Fruit fly (Drosophila melanogaster) whole organism, prepupa: ENCODE measurements around the gene mag.

Source experiments
- Blimp-1 ChIP-seq: fragments of 200-800 bp; sonication (Bioruptor generic); optimal IDR thresholded peaks from 3 replicates; lab custom pipeline; 2017; ENCODE audit warnings: missing biosample characterization, missing genetic modification characterization, mild to moderate bottlenecking, moderate library complexity, missing genetic modification reagents
- CG10631 ChIP-seq: fragments of 200-800 bp; sonication (Bioruptor generic); optimal IDR thresholded peaks from 2 replicates; lab custom pipeline; 2016; ENCODE audit warnings: missing biosample characterization, missing genetic modification characterization
- CG10669 ChIP-seq: fragments of 200-800 bp; sonication (Bioruptor generic); optimal IDR thresholded peaks from 3 replicates; lab custom pipeline; 2018; ENCODE audit warnings: missing biosample characterization, mild to moderate bottlenecking, missing genetic modification characterization, moderate library complexity
- CG11294 ChIP-seq: fragments of 200-800 bp; sonication (Bioruptor generic); IDR thresholded peaks from 2 replicates; pipeline ENCODE4 v1.3.6; 2022; ENCODE audit warnings: missing biosample characterization, missing genetic modification characterization
- CG11762 ChIP-seq: fragments of 200-800 bp; sonication (Bioruptor generic); optimal IDR thresholded peaks from 3 replicates; lab custom pipeline; 2016; ENCODE audit warnings: missing biosample characterization, missing genetic modification characterization; ENCODE audit not compliant: insufficient read depth
- CG1621 ChIP-seq: fragments of 200-800 bp; sonication (Bioruptor generic); optimal IDR thresholded peaks from 3 replicates; lab custom pipeline; 2018; ENCODE audit warnings: missing biosample characterization, mild to moderate bottlenecking, missing genetic modification characterization
- CG16779 ChIP-seq: fragments of 200-800 bp; sonication (Bioruptor generic); optimal IDR thresholded peaks from 3 replicates; lab custom pipeline; 2017; ENCODE audit warnings: missing biosample characterization, mild to moderate bottlenecking, missing genetic modification characterization
- CG3032 ChIP-seq: fragments of 200-800 bp; optimal IDR thresholded peaks from 2 replicates; lab custom pipeline; 2019; ENCODE audit warnings: missing biosample characterization, mild to moderate bottlenecking, missing genetic modification characterization, moderate library complexity
- CG32006 ChIP-seq: fragments of 200-800 bp; sonication (Bioruptor generic); optimal IDR thresholded peaks from 3 replicates; lab custom pipeline; 2017; ENCODE audit warnings: missing biosample characterization, mild to moderate bottlenecking, missing genetic modification characterization
- CG34406 ChIP-seq: fragments of 200-800 bp; sonication (Bioruptor generic); optimal IDR thresholded peaks from 3 replicates; lab custom pipeline; 2016; ENCODE audit warnings: missing biosample characterization, missing genetic modification characterization
- CG3919 ChIP-seq: fragments of 200-800 bp; sonication (Bioruptor generic); optimal IDR thresholded peaks from 3 replicates; lab custom pipeline; 2016; ENCODE audit warnings: missing biosample characterization, missing genetic modification characterization
- CG6163 ChIP-seq: fragments of 200-800 bp; sonication (Bioruptor generic); IDR thresholded peaks from 3 replicates; pipeline ENCODE4 v1.3.6; 2022; ENCODE audit warnings: missing biosample characterization, missing genetic modification characterization
- CG6792 ChIP-seq: fragments of 200-800 bp; sonication (Bioruptor generic); optimal IDR thresholded peaks from 3 replicates; lab custom pipeline; 2016; ENCODE audit warnings: missing biosample characterization, missing genetic modification characterization
- CG6854 ChIP-seq: fragments of 200-800 bp; sonication (Bioruptor generic); optimal IDR thresholded peaks from 2 replicates; lab custom pipeline; 2017; ENCODE audit warnings: missing biosample characterization, mild to moderate bottlenecking, missing genetic modification characterization
- CG7368 ChIP-seq: fragments of 200-800 bp; sonication (Bioruptor generic); optimal IDR thresholded peaks from 3 replicates; lab custom pipeline; 2016; ENCODE audit warnings: missing biosample characterization, missing genetic modification characterization
- CG8319 ChIP-seq: fragments of 200-800 bp; sonication (Bioruptor generic); optimal IDR thresholded peaks from 3 replicates; lab custom pipeline; 2016; ENCODE audit warnings: missing biosample characterization, missing genetic modification characterization
- CG8632 ChIP-seq: fragments of 200-800 bp; sonication (Bioruptor generic); optimal IDR thresholded peaks from 3 replicates; lab custom pipeline; 2016; ENCODE audit warnings: missing biosample characterization, missing genetic modification characterization
- CG9139 ChIP-seq: fragments of 200-800 bp; sonication (Bioruptor generic); optimal IDR thresholded peaks from 3 replicates; lab custom pipeline; 2017; ENCODE audit warnings: missing biosample characterization, mild to moderate bottlenecking, missing genetic modification characterization
- Eip75B ChIP-seq: fragments of 200-800 bp; sonication (Bioruptor generic); optimal IDR thresholded peaks from 3 replicates; lab custom pipeline; 2016; ENCODE audit warnings: missing biosample characterization, missing genetic modification characterization
- Eip78C ChIP-seq: fragments of 200-800 bp; sonication (Bioruptor generic); peaks from one replicate; lab custom pipeline; 2016; ENCODE audit warnings: missing biosample characterization, missing genetic modification characterization
- Ets21C ChIP-seq: fragments of 200-800 bp; sonication (Bioruptor generic); optimal IDR thresholded peaks from 3 replicates; lab custom pipeline; 2016; ENCODE audit warnings: missing biosample characterization, missing genetic modification characterization
- Ets96B ChIP-seq: fragments of 200-800 bp; optimal IDR thresholded peaks from 2 replicates; lab custom pipeline; 2019; ENCODE audit warnings: missing biosample characterization, mild to moderate bottlenecking, missing genetic modification characterization, moderate library complexity
- Gug ChIP-seq: fragments of 200-800 bp; sonication (Bioruptor generic); IDR thresholded peaks from 2 replicates; pipeline ENCODE4 v1.3.6; 2022; ENCODE audit warnings: missing biosample characterization, missing genetic modification characterization
- Hr38 ChIP-seq: sonication (Bioruptor generic); optimal IDR thresholded peaks from 2 replicates; lab custom pipeline; 2016; ENCODE audit warnings: missing biosample characterization, missing genetic modification characterization
- Hr39 ChIP-seq: fragments of 200-800 bp; sonication (Bioruptor generic); optimal IDR thresholded peaks from 2 replicates; lab custom pipeline; 2016; ENCODE audit warnings: missing biosample characterization, missing genetic modification characterization
- Hr4 ChIP-seq: fragments of 200-800 bp; sonication (Bioruptor generic); optimal IDR thresholded peaks from 3 replicates; lab custom pipeline; 2016; ENCODE audit warnings: missing biosample characterization, missing genetic modification characterization
- Lpt ChIP-seq: fragments of 200-800 bp; sonication (Bioruptor generic); optimal IDR thresholded peaks from 3 replicates; lab custom pipeline; 2016; ENCODE audit warnings: missing biosample characterization, missing genetic modification characterization
- OdsH ChIP-seq: fragments of 200-800 bp; sonication (Bioruptor generic); optimal IDR thresholded peaks from 3 replicates; lab custom pipeline; 2016; ENCODE audit warnings: missing biosample characterization, missing genetic modification characterization
- Smox ChIP-seq: fragments of 200-800 bp; sonication (Bioruptor generic); optimal IDR thresholded peaks from 3 replicates; lab custom pipeline; 2016; ENCODE audit warnings: missing biosample characterization, missing genetic modification characterization
- Sox102F ChIP-seq: fragments of 200-800 bp; sonication (Bioruptor generic); optimal IDR thresholded peaks from 2 replicates; lab custom pipeline; 2016; ENCODE audit warnings: missing biosample characterization, mild to moderate bottlenecking, missing genetic modification characterization
- Sox14 ChIP-seq: fragments of 200-800 bp; sonication (Bioruptor generic); optimal IDR thresholded peaks from 3 replicates; lab custom pipeline; 2016; ENCODE audit warnings: missing biosample characterization, missing genetic modification characterization
- Sox15 ChIP-seq: fragments of 200-800 bp; sonication (Bioruptor generic); optimal IDR thresholded peaks from 3 replicates; lab custom pipeline; 2016; ENCODE audit warnings: missing biosample characterization, missing genetic modification characterization
- achi ChIP-seq: fragments of 200-800 bp; sonication (Bioruptor generic); optimal IDR thresholded peaks from 3 replicates; lab custom pipeline; 2016; ENCODE audit warnings: missing biosample characterization, missing genetic modification characterization
- acj6 ChIP-seq: fragments of 200-800 bp; sonication (Bioruptor generic); optimal IDR thresholded peaks from 3 replicates; lab custom pipeline; 2016; ENCODE audit warnings: missing biosample characterization, missing genetic modification characterization
- dac ChIP-seq: fragments of 200-800 bp; sonication (Bioruptor generic); optimal IDR thresholded peaks from 2 replicates; lab custom pipeline; 2017; ENCODE audit warnings: missing biosample characterization, mild to moderate bottlenecking, missing genetic modification characterization
- dsx ChIP-seq: fragments of 200-800 bp; optimal IDR thresholded peaks from 3 replicates; lab custom pipeline; 2019; ENCODE audit warnings: missing biosample characterization, mild to moderate bottlenecking, missing genetic modification characterization, moderate library complexity; ENCODE audit not compliant: poor library complexity, severe bottlenecking
- eg ChIP-seq: fragments of 200-800 bp; sonication (Bioruptor generic); IDR thresholded peaks from 3 replicates; pipeline ENCODE4 v1.3.6; 2022; ENCODE audit warnings: missing biosample characterization, missing genetic modification characterization
- esn ChIP-seq: fragments of 200-800 bp; sonication (Bioruptor generic); optimal IDR thresholded peaks from 2 replicates; lab custom pipeline; 2016; ENCODE audit warnings: missing biosample characterization, mild to moderate bottlenecking, missing genetic modification characterization, moderate library complexity
- fd59A ChIP-seq: fragments of 200-800 bp; sonication (Bioruptor generic); optimal IDR thresholded peaks from 2 replicates; lab custom pipeline; 2017; ENCODE audit warnings: missing biosample characterization, mild to moderate bottlenecking, missing genetic modification characterization, missing genetic modification reagents
- fkh ChIP-seq: fragments of 200-800 bp; sonication (Bioruptor generic); optimal IDR thresholded peaks from 3 replicates; lab custom pipeline; 2017; ENCODE audit warnings: missing biosample characterization, mild to moderate bottlenecking, missing genetic modification characterization, moderate library complexity
- pdm3 ChIP-seq: fragments of 200-800 bp; sonication (Bioruptor generic); optimal IDR thresholded peaks from 3 replicates; lab custom pipeline; 2016; ENCODE audit warnings: missing biosample characterization, missing genetic modification characterization
- svp ChIP-seq: fragments of 200-800 bp; sonication (Bioruptor generic); peaks from one replicate; lab custom pipeline; 2016; ENCODE audit warnings: missing biosample characterization, missing genetic modification characterization
- topi ChIP-seq: fragments of 200-800 bp; sonication (Bioruptor generic); optimal IDR thresholded peaks from 3 replicates; lab custom pipeline; 2016; ENCODE audit warnings: missing biosample characterization, missing genetic modification characterization

Gene mag

DNA sequence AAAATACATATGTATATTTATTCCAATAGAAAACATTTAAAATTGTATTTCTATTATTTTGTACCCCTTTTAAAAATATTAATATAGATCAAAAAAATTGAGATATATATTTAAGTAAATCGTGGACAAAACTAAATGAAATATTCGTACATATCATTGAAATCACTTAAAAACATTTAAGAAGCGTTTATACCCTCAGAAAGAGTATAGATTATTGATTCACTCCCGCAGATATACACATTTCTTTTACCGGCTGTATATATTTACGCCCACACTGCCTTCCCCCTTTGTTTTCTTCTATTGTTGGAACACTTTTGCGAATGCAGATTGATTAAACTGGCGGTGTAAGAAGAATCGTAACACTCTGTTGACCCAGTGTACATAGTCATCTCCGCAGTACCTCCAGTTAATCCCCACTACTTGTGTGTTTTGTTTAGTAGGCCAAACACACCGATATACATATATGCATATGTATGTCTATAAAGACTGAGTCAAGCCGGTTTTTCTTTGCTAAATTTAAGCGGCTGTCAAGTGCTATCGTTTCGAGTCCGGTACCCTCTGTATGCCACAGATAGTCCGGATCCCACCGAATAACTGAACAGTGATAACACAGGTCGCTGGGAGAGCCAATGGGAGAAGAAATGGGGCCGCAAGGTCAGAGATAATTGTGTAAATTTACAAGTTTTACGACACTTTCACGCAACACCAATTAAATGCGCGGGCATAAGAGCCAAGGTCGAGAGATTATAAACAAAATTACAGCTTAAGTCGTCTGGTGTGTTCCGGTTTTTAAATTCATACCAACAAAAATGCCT lies 11.2 kb downstream of the mag start (continued):
- TF ChIP-seq Eip75B (GFP tag; lab: Kevin White, UChicago) (no peak), svp (GFP tag; lab: Kevin White, UChicago) (peak; percentile 98), Eip78C (GFP tag; lab: Kevin White, UChicago) (peak; percentile 75), Hr39 (GFP tag; lab: Kevin White, UChicago) (no peak), CG34406 (GFP tag; lab: Kevin White, UChicago) (peak; percentile 5), esn (peak; percentile 10), CG16779 (tag; lab: Kevin White, UChicago) (no peak), CG11294 (GFP tag; lab: Robert Waterston, UW) (no peak; the same call in 1 of the 2 replicates), CG10669 (GFP tag; lab: Kevin White, UChicago) (peak; percentile 16), OdsH (peak; percentile 1), CG1621 (no peak), fd59A (GFP tag; lab: Kevin White, UChicago) (no peak), CG7368 (GFP tag; lab: Kevin White, UChicago) (no peak), achi (GFP tag; lab: Kevin White, UChicago) (peak; percentile 24), fkh (peak; percentile 96), dsx (GFP tag; lab: Kevin White, UChicago) (peak; percentile 5), CG3919 (peak; percentile 35)

dm6 chr3L:20472607-20473006 lies 12.1 kb downstream of the mag start:
- no peak for TF ChIP-seq CG32006
- TF ChIP-seq CG7368 (GFP tag; lab: Kevin White, UChicago): no peak
- TF ChIP-seq pdm3 (GFP tag; lab: Kevin White, UChicago): no peak

- TF ChIP-seq achi (GFP tag; lab: Kevin White, UChicago): peak; percentile 81
- TF ChIP-seq CG9139 (GFP tag; lab: Kevin White, UChicago): no peak
- peak; percentile 61 for TF ChIP-seq CG7368 (GFP tag; lab: Kevin White, UChicago)
- TF ChIP-seq CG6854: no peak
- peak; percentile 50 for TF ChIP-seq Smox (GFP tag; lab: Kevin White, UChicago)
- peak; percentile 71 for TF ChIP-seq Gug (GFP tag; lab: Robert Waterston, UW)
- peak; percentile 62 for TF ChIP-seq esn
- peak; percentile 62 for TF ChIP-seq pdm3 (GFP tag; lab: Kevin White, UChicago)
- TF ChIP-seq CG11762: peak; percentile 41
- peak; percentile 80 for TF ChIP-seq CG34406 (GFP tag; lab: Kevin White, UChicago)
- no peak for TF ChIP-seq Lpt (GFP tag; lab: Kevin White, UChicago)
- peak; percentile 47 for TF ChIP-seq Sox102F (GFP tag; lab: Kevin White, UChicago)
- TF ChIP-seq Sox15 (GFP tag; lab: Kevin White, UChicago): peak; percentile 55
- peak; percentile 88 for TF ChIP-seq CG6163
- peak; percentile 80 for TF ChIP-seq CG32006
- peak; percentile 60 for TF ChIP-seq CG6792 (GFP tag; lab: Kevin White, UChicago)
- TF ChIP-seq CG11294 (GFP tag; lab: Robert Waterston, UW): peak; percentile 53
- TF ChIP-seq Ets96B: peak; percentile 75
- peak; percentile 46 for TF ChIP-seq Blimp-1 (GFP tag; lab: Kevin White, UChicago)
- peak; percentile 84 for TF ChIP-seq CG3032 (tag; lab: Kevin White, UChicago)
- peak; percentile 73 for TF ChIP-seq acj6 (GFP tag; lab: Kevin White, UChicago)
- TF ChIP-seq Eip78C (GFP tag; lab: Kevin White, UChicago): peak; percentile 78
- TF ChIP-seq CG16779 (tag; lab: Kevin White, UChicago): peak; percentile 42
- TF ChIP-seq fd59A (GFP tag; lab: Kevin White, UChicago): no peak
- TF ChIP-seq CG10631 (GFP tag; lab: Kevin White, UChicago): peak; percentile 79
- peak; percentile 28 for TF ChIP-seq CG8319 (GFP tag; lab: Kevin White, UChicago)
- TF ChIP-seq dac: peak; percentile 16
- TF ChIP-seq Sox14 (GFP tag; lab: Kevin White, UChicago): peak; percentile 64
- peak; percentile 45 for TF ChIP-seq Eip75B (GFP tag; lab: Kevin White, UChicago)
- TF ChIP-seq eg (GFP tag; lab: Robert Waterston, UW): peak; percentile 90
- peak; percentile 16 for TF ChIP-seq topi (GFP tag; lab: Kevin White, UChicago)
- no peak for TF ChIP-seq Hr38 (GFP tag; lab: Kevin White, UChicago)
- TF ChIP-seq dsx (GFP tag; lab: Kevin White, UChicago): peak; percentile 64
- peak; percentile 75 for TF ChIP-seq CG8632 (GFP tag; lab: Kevin White, UChicago)
- peak; percentile 34 for TF ChIP-seq Ets21C (GFP tag; lab: Kevin White, UChicago)
- TF ChIP-seq Hr4 (GFP tag; lab: Kevin White, UChicago): peak; percentile 62
Measured at dm6 chr3L:20473021-20473799, 12.7 kb downstream of the mag start, which contains the start of the genes CG32428 and CG5969. Gene CG32428, minus strand, starts transcription at chr3L:20473723. Gene CG5969, plus strand, starts transcription at chr3L:20473783.
